Fruit fly (Drosophila melanogaster): Measurements from ENCODE around the gene hydra.

- TF ChIP-seq CG7101 (tag; optimal IDR thresholded peaks at IDR 0.05) (no peak), cnc (optimal IDR thresholded peaks at IDR 0.05) (no peak), CG11617 (GFP tag; optimal IDR thresholded peaks at IDR 0.05) (no peak), tj (GFP tag; optimal IDR thresholded peaks at IDR 0.05) (no peak), Clk (GFP tag; optimal IDR thresholded peaks at IDR 0.05) (no peak), CG7045 (GFP tag; optimal IDR thresholded peaks at IDR 0.05) (no peak), pad (GFP tag; optimal IDR thresholded peaks at IDR 0.05) (no peak), kay (GFP tag; ENCODE audit: borderline replicate concordance) (no peak), Mnt (GFP tag; optimal IDR thresholded peaks at IDR 0.05) (no peak), CG5204 (GFP tag; optimal IDR thresholded peaks at IDR 0.05) (no peak), ovo (GFP tag; optimal IDR thresholded peaks at IDR 0.05) (no peak), cic (GFP tag; optimal IDR thresholded peaks at IDR 0.05) (no peak), CG12768 (GFP tag; optimal IDR thresholded peaks at IDR 0.05) (no peak)
Observed at dm6 chrX:20636724-20637123, 40.1 kb downstream of the hydra start.

Measured in whole organism, adult.